Worm (Caenorhabditis elegans): Measurements from ENCODE around the gene spsb-2.

spsb-2 gene

DNA sequence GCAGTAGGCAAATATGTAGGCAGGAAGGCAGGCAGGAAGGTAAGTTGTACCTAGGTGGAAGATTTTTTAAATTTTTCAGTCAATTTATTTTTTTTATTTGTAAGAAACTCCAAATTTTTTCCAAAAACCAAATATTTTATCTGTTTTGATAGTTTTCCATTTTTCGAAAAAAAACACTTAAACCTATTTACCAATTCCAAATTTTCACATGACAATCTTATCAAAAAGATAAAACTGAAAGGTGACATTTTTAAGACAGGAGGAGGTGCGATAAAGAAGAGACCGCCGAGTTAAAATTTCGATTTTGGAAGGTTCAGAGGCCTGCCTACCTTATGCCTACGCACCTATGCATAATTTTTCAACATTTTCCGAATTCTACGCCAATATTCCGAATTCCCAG, 39.2 kb upstream of the spsb-2 start:
- TF ChIP-seq nhr-80 (tag; optimal IDR thresholded peaks at IDR 0.05) (peak; percentile 35), rec-8 (tag; optimal IDR thresholded peaks at IDR 0.05) (no peak)

ce11 chrII:15193961-15194360, 36.2 kb upstream of the spsb-2 start:
- no peak for TF ChIP-seq F49E8.2 (tag; optimal IDR thresholded peaks at IDR 0.05; ENCODE audit: insufficient read depth)
- no peak for TF ChIP-seq cebp-1 (GFP tag; IDR thresholded peaks at IDR 0.05)
- peak; percentile 46 for TF ChIP-seq cebp-1 (tag; optimal IDR thresholded peaks at IDR 0.05)
- TF ChIP-seq nhr-80 (tag; optimal IDR thresholded peaks at IDR 0.05), result peak; percentile 86
- TF ChIP-seq F10E7.11 (tag; optimal IDR thresholded peaks at IDR 0.05), result no peak
- TF ChIP-seq zfh-2 (GFP tag; conservative IDR thresholded peaks at IDR 0.05), result peak; percentile 57
- peak; percentile 27; the same call in 1 of the 2 replicates for TF ChIP-seq hmg-1.2 (GFP tag; IDR thresholded peaks at IDR 0.05)
- no peak for TF ChIP-seq ceh-40 (GFP tag; IDR thresholded peaks at IDR 0.05)
- no peak for TF ChIP-seq ceh-27 (GFP tag; optimal IDR thresholded peaks at IDR 0.05)
- TF ChIP-seq K12H6.12 (tag; optimal IDR thresholded peaks at IDR 0.05), result peak; percentile 32
- TF ChIP-seq attf-5 (GFP tag; optimal IDR thresholded peaks at IDR 0.05), result peak; percentile 43
- TF ChIP-seq dox-1 (GFP tag; IDR thresholded peaks at IDR 0.05), result peak; percentile 37; the same call in 1 of the 2 replicates
- TF ChIP-seq egrh-3 (GFP tag; IDR thresholded peaks at IDR 0.05), result peak; percentile 32; the same call in 1 of the 2 replicates
- peak; percentile 26 for TF ChIP-seq ztf-22 (GFP tag; optimal IDR thresholded peaks at IDR 0.05)
- peak; percentile 5; the same call in 1 of the 2 replicates for TF ChIP-seq mcd-1 (GFP tag; IDR thresholded peaks at IDR 0.05)

ce11 chrII:15195346-15195745, 34.8 kb upstream of the spsb-2 start:
- TF ChIP-seq lin-26 (GFP tag; IDR thresholded peaks at IDR 0.05) (no peak), nhr-80 (tag; optimal IDR thresholded peaks at IDR 0.05) (no peak), snpc-1.3 (tag; optimal IDR thresholded peaks at IDR 0.05; ENCODE audit: insufficient read depth) (no peak), Y95B8A.8 (GFP tag; IDR thresholded peaks at IDR 0.05) (no peak), aptf-3 (GFP tag; IDR thresholded peaks at IDR 0.05) (no peak)

- no peak for TF ChIP-seq F22D6.2 (tag; optimal IDR thresholded peaks at IDR 0.05)
- TF ChIP-seq attf-5 (GFP tag; optimal IDR thresholded peaks at IDR 0.05), result no peak
- no peak for TF ChIP-seq F37B4.10 (GFP tag; IDR thresholded peaks at IDR 0.05)
- TF ChIP-seq sptf-2 (GFP tag; optimal IDR thresholded peaks at IDR 0.05), result no peak
- no peak for TF ChIP-seq pha-4 (tag; optimal IDR thresholded peaks at IDR 0.05)
- TF ChIP-seq nfya-2 (GFP tag; IDR thresholded peaks at IDR 0.05), result no peak
- TF ChIP-seq Y56A3A.18 (GFP tag; IDR thresholded peaks at IDR 0.05), result no peak
- TF ChIP-seq lsy-27 (tag; optimal IDR thresholded peaks at IDR 0.05; ENCODE audit: borderline replicate concordance, insufficient read depth), result no peak
- TF ChIP-seq ceh-91 (GFP tag; IDR thresholded peaks at IDR 0.05), result no peak
- no peak for TF ChIP-seq madf-10 (tag; optimal IDR thresholded peaks at IDR 0.05)
- TF ChIP-seq attf-3 (GFP tag; conservative IDR thresholded peaks at IDR 0.05), result no peak
- no peak for TF ChIP-seq akir-1 (GFP tag; optimal IDR thresholded peaks at IDR 0.05)
- no peak for TF ChIP-seq nhr-179 (tag; optimal IDR thresholded peaks at IDR 0.05)
- no peak for TF ChIP-seq Y95B8A.8 (GFP tag; IDR thresholded peaks at IDR 0.05)
Measured at ce11 chrII:15196433-15196832, 33.7 kb upstream of the spsb-2 start, which contains the start of gene spsb-1. Gene spsb-1 (plus strand): TSS chrII:15196733.

DNA sequence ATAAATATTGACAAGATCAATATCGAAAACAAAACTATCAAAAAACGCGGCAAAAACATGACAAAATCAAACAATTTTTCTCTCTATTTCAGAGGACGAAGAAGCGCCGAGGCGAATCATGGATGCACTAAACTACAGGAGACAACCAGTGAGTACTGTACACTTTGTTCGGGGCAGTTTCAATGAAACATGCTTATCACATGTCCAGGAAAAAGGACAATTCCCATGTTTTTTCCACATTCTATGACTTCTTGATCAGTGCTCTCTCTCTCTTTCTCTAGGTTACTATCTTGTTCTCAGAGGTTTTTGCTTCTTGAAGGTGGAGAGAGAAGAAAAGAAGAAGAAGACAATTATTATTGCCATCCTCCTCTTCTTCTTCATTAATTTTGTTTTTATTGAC, 32.6 kb upstream of the spsb-2 start:
- TF ChIP-seq cebp-1 (GFP tag; IDR thresholded peaks at IDR 0.05) (no peak), cebp-1 (tag; optimal IDR thresholded peaks at IDR 0.05) (peak; percentile 23), ztf-28 (GFP tag; IDR thresholded peaks at IDR 0.05) (0 out of 2 replicates have a peak, but pooled peaks have one; percentile 15), mcd-1 (GFP tag; IDR thresholded peaks at IDR 0.05) (no peak), attf-5 (GFP tag; optimal IDR thresholded peaks at IDR 0.05) (peak; percentile 37), Y53G8AR.9 (GFP tag; conservative IDR thresholded peaks at IDR 0.05) (0 out of 2 replicates have a peak, but pooled peaks have one; percentile 42), nhr-80 (tag; optimal IDR thresholded peaks at IDR 0.05) (peak; percentile 77)
